Worm (Caenorhabditis elegans) whole organism, young adult: ENCODE data around the gene Y7A9A.1.
A peak's percentile ranks its signal among the peaks of the same experiment; 100 is the strongest.

Source experiments
- B0019.2 ChIP-seq: fragments of 200-800 bp; sonication (Bioruptor generic); conservative IDR thresholded peaks from 2 replicates; pipeline ENCODE4 v1.3.6; 2022; ENCODE audit warnings: missing genetic modification reagents, missing genetic modification characterization, missing compliant biosample characterization
- B0336.3 ChIP-seq: fragments of 200-800 bp; sonication (Bioruptor generic); IDR thresholded peaks from 2 replicates; pipeline ENCODE4 v1.3.6; 2022; ENCODE audit warnings: missing genetic modification characterization, missing compliant biosample characterization
- F10E7.11 ChIP-seq: sonication (generic microtip); optimal IDR thresholded peaks from 2 replicates; lab custom pipeline; 2017; ENCODE audit warnings: mild to moderate bottlenecking, missing genetic modification characterization, moderate library complexity, missing compliant biosample characterization
- F23B12.7 ChIP-seq: sonication (generic microtip); optimal IDR thresholded peaks from 2 replicates; lab custom pipeline; 2017; ENCODE audit warnings: missing genetic modification characterization, mild to moderate bottlenecking, missing compliant biosample characterization, antibody characterized with exemption, moderate library complexity; ENCODE audit not compliant: insufficient read depth
- F57C9.4 ChIP-seq: sonication (generic microtip); optimal IDR thresholded peaks from 2 replicates; lab custom pipeline; 2017; ENCODE audit warnings: mild to moderate bottlenecking, missing genetic modification characterization, missing compliant biosample characterization
- T26A5.8 ChIP-seq: sonication (generic microtip); optimal IDR thresholded peaks from 2 replicates; lab custom pipeline; 2016; ENCODE audit warnings: missing genetic modification characterization, missing compliant biosample characterization
- Y53F4B.3 ChIP-seq: fragments of 200-800 bp; sonication (Bioruptor generic); IDR thresholded peaks from 2 replicates; pipeline ENCODE4 v1.3.6; 2022; ENCODE audit warnings: missing genetic modification reagents, missing genetic modification characterization, missing compliant biosample characterization
- Y53G8AR.9 ChIP-seq: fragments of 200-800 bp; sonication (Bioruptor generic); conservative IDR thresholded peaks from 2 replicates; pipeline ENCODE4 v1.3.6; 2022; ENCODE audit warnings: missing genetic modification reagents, missing genetic modification characterization, missing compliant biosample characterization
- Y56A3A.18 ChIP-seq: fragments of 200-800 bp; sonication (Bioruptor generic); IDR thresholded peaks from 2 replicates; pipeline ENCODE4 v1.3.6; 2022; ENCODE audit warnings: missing genetic modification reagents, missing genetic modification characterization, missing compliant biosample characterization
- aptf-2 ChIP-seq: fragments of 200-800 bp; sonication (Bioruptor generic); conservative IDR thresholded peaks from 2 replicates; pipeline ENCODE4 v1.3.6; 2022; ENCODE audit warnings: missing genetic modification reagents, missing genetic modification characterization, missing compliant biosample characterization
- aptf-3 ChIP-seq: fragments of 200-800 bp; sonication (Bioruptor generic); IDR thresholded peaks from 2 replicates; pipeline ENCODE4 v1.3.6; 2022; ENCODE audit warnings: missing genetic modification characterization, missing compliant biosample characterization
- attf-3 ChIP-seq: fragments of 200-800 bp; sonication (Bioruptor generic); conservative IDR thresholded peaks from 2 replicates; pipeline ENCODE4 v1.3.6; 2022; ENCODE audit warnings: missing genetic modification reagents, missing genetic modification characterization, missing compliant biosample characterization
- attf-5 ChIP-seq: fragments of 200-800 bp; sonication (Bioruptor generic); optimal IDR thresholded peaks from 2 replicates; lab custom pipeline; 2018; ENCODE audit warnings: mild to moderate bottlenecking, missing genetic modification characterization, missing compliant biosample characterization
- ccch-3 ChIP-seq: fragments of 200-800 bp; sonication (Bioruptor generic); optimal IDR thresholded peaks from 2 replicates; lab custom pipeline; 2018; ENCODE audit warnings: mild to moderate bottlenecking, missing genetic modification characterization, missing compliant biosample characterization
- cebp-1 ChIP-seq, 2 experiments: fragments of 200-800 bp in 1 of 2; sonication (Bioruptor generic) in 1 of 2; sonication (generic microtip) in 1 of 2; IDR thresholded peaks in 1 of 2; optimal IDR thresholded peaks in 1 of 2; 2 replicates each; pipeline versions ENCODE4 v1.3.6 to Lab custom; 2017 to 2022; ENCODE audit warnings: missing compliant biosample characterization in 2 of 2, missing genetic modification characterization in 2 of 2, mild to moderate bottlenecking in 1 of 2, missing genetic modification reagents in 1 of 2, moderate library complexity in 1 of 2
- ceh-100 ChIP-seq: fragments of 200-800 bp; sonication (Bioruptor generic); IDR thresholded peaks from 2 replicates; pipeline ENCODE4 v1.3.6; 2022; ENCODE audit warnings: missing genetic modification reagents, missing genetic modification characterization, missing compliant biosample characterization
- ceh-40 ChIP-seq: fragments of 200-800 bp; sonication (Bioruptor generic); IDR thresholded peaks from 2 replicates; pipeline ENCODE4 v1.3.6; 2022; ENCODE audit warnings: missing genetic modification characterization, missing compliant biosample characterization
- dox-1 ChIP-seq: fragments of 200-800 bp; sonication (Bioruptor generic); IDR thresholded peaks from 2 replicates; pipeline ENCODE4 v1.3.6; 2022; ENCODE audit warnings: missing genetic modification reagents, missing genetic modification characterization, missing compliant biosample characterization
- egl-18 ChIP-seq: fragments of 200-800 bp; sonication (Bioruptor generic); IDR thresholded peaks from 2 replicates; pipeline ENCODE4 v1.3.6; 2022; ENCODE audit warnings: missing genetic modification reagents, missing genetic modification characterization, missing compliant biosample characterization
- egrh-3 ChIP-seq: fragments of 200-800 bp; sonication (Bioruptor generic); IDR thresholded peaks from 2 replicates; pipeline ENCODE4 v1.3.6; 2022; ENCODE audit warnings: missing genetic modification reagents, missing genetic modification characterization, missing compliant biosample characterization
- ekl-4 ChIP-seq: fragments of 200-800 bp; sonication (Bioruptor generic); IDR thresholded peaks from 2 replicates; pipeline ENCODE4 v1.3.6; 2022; ENCODE audit warnings: missing genetic modification reagents, missing genetic modification characterization, missing compliant biosample characterization
- ets-4 ChIP-seq: fragments of 200-800 bp; sonication (Bioruptor generic); optimal IDR thresholded peaks from 2 replicates; lab custom pipeline; 2018; ENCODE audit warnings: mild to moderate bottlenecking, missing genetic modification characterization, missing compliant biosample characterization
- gei-17 ChIP-seq: fragments of 200-800 bp; sonication (Bioruptor generic); optimal IDR thresholded peaks from 2 replicates; lab custom pipeline; 2018; ENCODE audit warnings: mild to moderate bottlenecking, missing genetic modification characterization, missing compliant biosample characterization
- hlh-12 ChIP-seq: sonication (generic microtip); optimal IDR thresholded peaks from 2 replicates; lab custom pipeline; 2016; ENCODE audit warnings: missing genetic modification characterization, missing compliant biosample characterization
- hlh-26 ChIP-seq: fragments of 200-800 bp; sonication (Bioruptor generic); conservative IDR thresholded peaks from 2 replicates; pipeline ENCODE4 v1.3.6; 2022; ENCODE audit warnings: missing genetic modification reagents, missing genetic modification characterization, missing compliant biosample characterization
- hmg-1.2 ChIP-seq: fragments of 200-800 bp; sonication (Bioruptor generic); IDR thresholded peaks from 2 replicates; pipeline ENCODE4 v1.3.6; 2022; ENCODE audit warnings: missing genetic modification reagents, missing genetic modification characterization, missing compliant biosample characterization
- lsy-27 ChIP-seq: sonication (generic microtip); optimal IDR thresholded peaks from 2 replicates; lab custom pipeline; 2017; ENCODE audit warnings: missing genetic modification characterization, mild to moderate bottlenecking, missing compliant biosample characterization, antibody characterized with exemption, missing genotype, borderline replicate concordance; ENCODE audit not compliant: insufficient read depth
- madf-3 ChIP-seq: fragments of 200-800 bp; sonication (Bioruptor generic); IDR thresholded peaks from 2 replicates; pipeline ENCODE4 v1.3.6; 2022; ENCODE audit warnings: missing genetic modification reagents, missing genetic modification characterization, missing compliant biosample characterization
- nfyb-1 ChIP-seq: fragments of 200-800 bp; sonication (Bioruptor generic); IDR thresholded peaks from 2 replicates; pipeline ENCODE4 v1.3.6; 2022; ENCODE audit warnings: missing genetic modification reagents, missing genetic modification characterization, missing compliant biosample characterization
- nhr-27 ChIP-seq: fragments of 200-800 bp; sonication (Bioruptor generic); optimal IDR thresholded peaks from 2 replicates; lab custom pipeline; 2018; ENCODE audit warnings: mild to moderate bottlenecking, missing genetic modification characterization, moderate library complexity, missing compliant biosample characterization
- nhr-80 ChIP-seq: sonication (generic microtip); optimal IDR thresholded peaks from 2 replicates; lab custom pipeline; 2016; ENCODE audit warnings: missing genetic modification characterization, missing compliant biosample characterization
- nhr-90 ChIP-seq: sonication (generic microtip); optimal IDR thresholded peaks from 2 replicates; lab custom pipeline; 2016; ENCODE audit warnings: missing genotype, mild to moderate bottlenecking, missing genetic modification characterization, missing compliant biosample characterization
- rcor-1 ChIP-seq: fragments of 200-800 bp; sonication (Bioruptor generic); IDR thresholded peaks from 2 replicates; pipeline ENCODE4 v1.3.6; 2022; ENCODE audit warnings: missing genetic modification reagents, missing genetic modification characterization, missing compliant biosample characterization
- rec-8 ChIP-seq, 2 experiments: sonication (generic microtip); optimal IDR thresholded peaks; 2 replicates each; lab custom pipeline; 2016; ENCODE audit warnings: mild to moderate bottlenecking in 2 of 2, missing genetic modification characterization in 2 of 2, missing genetic modification reagents in 2 of 2, missing genotype in 2 of 2, missing biosample characterization in 1 of 2, missing compliant biosample characterization in 1 of 2, moderate library complexity in 1 of 2
- repo-1 ChIP-seq: sonication (generic microtip); optimal IDR thresholded peaks from 2 replicates; lab custom pipeline; 2017; ENCODE audit warnings: mild to moderate bottlenecking, missing genetic modification characterization, missing compliant biosample characterization
- rpc-1 ChIP-seq, 2 experiments: fragments of 150-350 bp in 1 of 2; sonication (generic microtip) in 1 of 2; optimal IDR thresholded peaks; 2 replicates each; lab custom pipeline; 2014 to 2018; ENCODE audit warnings: missing biosample characterization in 1 of 2, missing genetic modification characterization in 1 of 2, missing genetic modification reagents in 1 of 2, missing genotype in 1 of 2
- snpc-1.1 ChIP-seq: sonication (generic microtip); optimal IDR thresholded peaks from 2 replicates; lab custom pipeline; 2017; ENCODE audit warnings: missing genetic modification characterization, mild to moderate bottlenecking, missing compliant biosample characterization, antibody characterized with exemption, moderate library complexity, missing genotype, missing genetic modification reagents; ENCODE audit not compliant: insufficient read depth
- snpc-4 ChIP-seq, 5 experiments: fragments of 150-350 bp in 1 of 5; sonication (generic microtip) in 4 of 5; optimal IDR thresholded peaks; 2 replicates each; lab custom pipeline; 2014 to 2018; ENCODE audit warnings: missing genetic modification characterization in 5 of 5, missing biosample characterization in 3 of 5, antibody characterized with exemption in 2 of 5, mild to moderate bottlenecking in 2 of 5, missing compliant biosample characterization in 2 of 5, missing genotype in 2 of 5, moderate library complexity in 2 of 5, missing genetic modification reagents in 1 of 5
- unc-130 ChIP-seq: sonication (generic microtip); optimal IDR thresholded peaks from 2 replicates; lab custom pipeline; 2016; ENCODE audit warnings: missing genetic modification reagents, missing genetic modification characterization, missing compliant biosample characterization
- unc-62 ChIP-seq: fragments of 150-350 bp; optimal IDR thresholded peaks from 2 replicates; lab custom pipeline; 2014; ENCODE audit warnings: missing biosample characterization, missing genetic modification reagents, missing genetic modification characterization
- ztf-22 ChIP-seq: fragments of 200-800 bp; sonication (Bioruptor generic); optimal IDR thresholded peaks from 2 replicates; lab custom pipeline; 2018; ENCODE audit warnings: mild to moderate bottlenecking, missing genetic modification characterization, moderate library complexity, missing compliant biosample characterization
- ztf-26 ChIP-seq: sonication (generic microtip); optimal IDR thresholded peaks from 2 replicates; lab custom pipeline; 2017; ENCODE audit warnings: missing genetic modification characterization, missing compliant biosample characterization
- ztf-28 ChIP-seq: fragments of 200-800 bp; sonication (Bioruptor generic); IDR thresholded peaks from 2 replicates; pipeline ENCODE4 v1.3.6; 2022; ENCODE audit warnings: missing genetic modification reagents, missing genetic modification characterization, missing compliant biosample characterization

Y7A9A.1 gene

DNA sequence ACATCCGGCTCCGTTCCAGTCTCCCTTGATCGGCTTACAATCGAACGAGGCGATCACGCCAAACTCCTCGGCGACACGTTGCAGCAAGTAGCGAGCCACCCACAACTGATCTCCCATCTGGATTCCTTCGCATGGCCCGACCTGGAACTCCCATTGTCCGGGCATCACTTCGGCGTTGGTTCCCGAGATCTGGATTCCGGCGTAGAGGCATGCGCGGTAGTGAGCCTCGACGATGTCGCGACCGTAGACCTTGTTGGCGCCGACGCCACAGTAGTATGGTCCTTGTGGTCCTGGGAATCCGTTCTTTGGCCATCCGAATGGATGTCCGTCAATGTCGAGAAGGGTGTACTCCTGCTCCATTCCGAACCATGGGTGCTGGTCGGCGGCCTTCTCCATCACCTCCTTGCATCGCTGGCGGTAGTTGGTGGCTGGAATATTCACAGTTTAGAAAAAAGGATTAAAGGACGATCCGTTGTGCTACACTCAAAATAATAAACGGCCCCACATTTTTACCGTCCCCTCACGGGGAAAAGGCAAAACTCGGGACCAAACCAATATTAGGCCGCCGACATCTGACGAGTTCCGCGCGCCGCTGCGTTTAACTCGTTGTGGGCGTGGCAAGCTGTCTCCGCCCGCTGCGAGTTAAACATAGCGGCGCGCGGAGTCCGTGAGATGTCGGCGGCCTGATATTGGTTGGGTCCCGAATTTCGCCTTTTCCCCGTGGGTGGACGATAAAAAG is 27.9 kb upstream of the Y7A9A.1 start (continued):
- TF ChIP-seq ztf-28 (GFP tag; lab: Robert Waterston, UW) = no peak
- TF ChIP-seq snpc-1.1 (tag; lab: Kevin White, UChicago) = no peak
- no peak for TF ChIP-seq F10E7.11
- no peak for TF ChIP-seq attf-3 (GFP tag; lab: Robert Waterston, UW)
- no peak for TF ChIP-seq ztf-22 (GFP tag; lab: Kevin White, UChicago)
- no peak for TF ChIP-seq aptf-2
- no peak for TF ChIP-seq rpc-1 (optimal IDR thresholded peaks at IDR 0.05; lab: Kevin White, UChicago)
- TF ChIP-seq rpc-1 (tag; optimal IDR thresholded peaks at IDR 0.05; lab: Kevin White, UChicago) = no peak
- no peak for TF ChIP-seq attf-5 (GFP tag; lab: Kevin White, UChicago)
- no peak for TF ChIP-seq F23B12.7 (tag; lab: Kevin White, UChicago)
- TF ChIP-seq hlh-12 (tag; lab: Kevin White, UChicago) = no peak
- no peak for TF ChIP-seq rec-8 (tag; optimal IDR thresholded peaks at IDR 0.05; lab: Kevin White, UChicago)
- TF ChIP-seq Y56A3A.18 (GFP tag; lab: Robert Waterston, UW) = 0 out of 2 replicates have a peak, but pooled peaks have one; percentile 10

DNA sequence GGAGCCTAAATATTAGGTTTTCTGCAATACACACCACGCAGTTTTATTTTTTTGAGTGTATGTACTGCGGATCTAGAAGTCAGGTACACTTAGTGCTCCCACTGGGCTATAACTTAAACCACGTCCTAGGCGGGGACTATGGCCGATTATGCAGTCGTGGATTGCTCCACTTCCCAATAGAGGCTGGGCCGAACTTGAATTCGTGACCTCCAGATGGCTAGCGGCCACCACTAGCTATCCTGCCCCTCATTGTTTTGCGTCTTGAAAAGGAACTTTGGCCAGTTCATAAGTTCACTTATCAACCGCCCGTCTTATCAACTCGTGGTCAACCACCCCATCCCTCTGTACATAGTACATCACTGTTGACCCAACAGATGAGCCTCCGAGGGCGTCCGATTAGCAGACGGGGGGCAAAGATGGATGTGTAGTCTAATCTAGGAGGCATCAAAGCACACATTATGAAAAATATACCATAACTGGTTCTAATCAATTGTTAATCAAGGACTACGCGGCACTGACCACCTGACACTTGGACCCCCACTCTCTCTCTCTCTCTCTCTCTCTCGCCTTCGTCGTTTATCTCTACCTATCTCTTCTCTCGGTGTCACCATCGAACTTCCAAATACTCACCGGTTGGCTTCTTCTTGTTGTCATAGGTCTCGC is 27.2 kb upstream of the Y7A9A.1 start:
- TF ChIP-seq egl-18 (GFP tag; lab: Robert Waterston, UW) = no peak
- 0 out of 2 replicates have a peak, but pooled peaks have one; percentile 11 for TF ChIP-seq hmg-1.2
- TF ChIP-seq cebp-1 (GFP tag; IDR thresholded peaks at IDR 0.05; lab: Robert Waterston, UW) = no peak
- peak; percentile 47 for TF ChIP-seq cebp-1 (tag; optimal IDR thresholded peaks at IDR 0.05; lab: Kevin White, UChicago)
- no peak for TF ChIP-seq ceh-40 (GFP tag; lab: Robert Waterston, UW)
- TF ChIP-seq snpc-4 (GFP tag; optimal IDR thresholded peaks at IDR 0.05; lab: Kevin White, UChicago) = no peak
- TF ChIP-seq snpc-4 (tag; optimal IDR thresholded peaks at IDR 0.05; lab: Kevin White, UChicago) = peak in 2 of 4 experiments; percentile 19 to 67
- TF ChIP-seq repo-1 = peak; percentile 20
- no peak for TF ChIP-seq T26A5.8 (tag; lab: Kevin White, UChicago)
- TF ChIP-seq F57C9.4 (tag; lab: Kevin White, UChicago) = no peak
- TF ChIP-seq nfyb-1 = no peak
- TF ChIP-seq unc-130 (GFP tag; lab: Kevin White, UChicago) = no peak
- no peak for TF ChIP-seq ekl-4
- TF ChIP-seq Y53G8AR.9 = peak; percentile 58
- TF ChIP-seq rcor-1 = no peak
- TF ChIP-seq gei-17 (GFP tag; lab: Kevin White, UChicago) = peak; percentile 42
- peak; percentile 23 for TF ChIP-seq nhr-90 (tag; lab: Kevin White, UChicago)
- no peak for TF ChIP-seq madf-3 (GFP tag; lab: Robert Waterston, UW)
- TF ChIP-seq Y53F4B.3 = no peak
- no peak for TF ChIP-seq unc-62
- no peak for TF ChIP-seq B0019.2 (GFP tag; lab: Robert Waterston, UW)
- TF ChIP-seq F23B12.7 (tag; lab: Kevin White, UChicago) = no peak
- no peak for TF ChIP-seq nhr-27 (tag; lab: Kevin White, UChicago)
- peak; percentile 30 for TF ChIP-seq nhr-80 (tag; lab: Kevin White, UChicago)
- TF ChIP-seq ceh-100 (GFP tag; lab: Robert Waterston, UW) = no peak
- TF ChIP-seq ccch-3 (GFP tag; lab: Kevin White, UChicago) = no peak
- TF ChIP-seq ztf-26 = no peak
- TF ChIP-seq aptf-2 = no peak
- no peak for TF ChIP-seq dox-1 (GFP tag; lab: Robert Waterston, UW)
- TF ChIP-seq egrh-3 (GFP tag; lab: Robert Waterston, UW) = no peak
- no peak for TF ChIP-seq aptf-3 (GFP tag; lab: Robert Waterston, UW)
- 0 out of 2 replicates have a peak, but pooled peaks have one; percentile 14 for TF ChIP-seq B0336.3 (GFP tag; lab: Robert Waterston, UW)
- peak; percentile 15 for TF ChIP-seq ets-4 (GFP tag; lab: Kevin White, UChicago)
- no peak for TF ChIP-seq hlh-26 (GFP tag; lab: Robert Waterston, UW)
- TF ChIP-seq lsy-27 (tag; lab: Kevin White, UChicago) = no peak
